Worm (Caenorhabditis elegans): Measurements from ENCODE around the gene C23H5.12.
A peak's percentile ranks its signal among the peaks of the same experiment; 100 is the strongest.

Gene C23H5.12

DNA sequence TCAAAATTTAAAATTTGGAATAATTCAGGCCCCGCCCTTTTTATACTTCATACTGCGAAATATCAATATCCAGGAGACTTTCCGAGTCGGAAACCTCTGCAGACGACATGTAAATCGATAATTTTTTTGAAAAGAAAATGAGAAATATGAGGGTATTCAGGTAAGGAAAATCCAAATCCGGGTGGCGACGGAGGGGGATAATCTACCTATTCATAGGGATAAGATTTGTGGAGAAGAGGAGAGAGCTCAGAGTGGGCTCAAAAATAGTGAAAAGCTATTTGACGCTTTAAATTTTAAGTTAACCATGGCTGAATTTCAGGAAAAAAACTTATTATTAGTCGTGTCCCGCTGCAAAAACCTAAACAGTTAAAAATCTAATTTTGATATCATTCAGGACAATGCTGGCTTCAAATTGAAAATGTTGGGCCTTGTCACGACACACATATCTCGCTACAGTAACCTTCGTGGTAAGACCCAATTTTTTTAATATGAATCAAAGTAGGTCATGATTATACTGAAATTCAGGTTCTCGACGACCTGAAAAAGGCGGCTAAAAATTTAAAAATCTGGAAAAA lies 21.9 kb upstream of the C23H5.12 start, which contains the start of gene che-6:
TSS of gene che-6 (minus strand) at position 109 of the 575 bp plus-strand sequence.
- TF ChIP-seq sma-9 (GFP tag; optimal IDR thresholded peaks at IDR 0.05) (no peak), sma-9 (tag; optimal IDR thresholded peaks at IDR 0.05) (no peak), nhr-12 (tag; optimal IDR thresholded peaks at IDR 0.05) (no peak), sem-4 (tag; optimal IDR thresholded peaks at IDR 0.05) (no peak), lsy-2 (tag; optimal IDR thresholded peaks at IDR 0.05) (peak in 1 of 2 experiments; percentile 3), dmd-4 (tag; optimal IDR thresholded peaks at IDR 0.05) (no peak), Y55F3AM.14 (GFP tag; optimal IDR thresholded peaks at IDR 0.05) (no peak), lin-39 (tag; optimal IDR thresholded peaks at IDR 0.05) (no peak), lin-13 (GFP tag; optimal IDR thresholded peaks at IDR 0.05) (peak; percentile 6), ZK546.5 (tag; optimal IDR thresholded peaks at IDR 0.05) (no peak), zag-1 (tag; optimal IDR thresholded peaks at IDR 0.05) (no peak), nhr-11 (tag; optimal IDR thresholded peaks at IDR 0.05) (no peak), mbf-1 (tag; optimal IDR thresholded peaks at IDR 0.05) (no peak), nhr-237 (tag; optimal IDR thresholded peaks at IDR 0.05) (no peak)

DNA sequence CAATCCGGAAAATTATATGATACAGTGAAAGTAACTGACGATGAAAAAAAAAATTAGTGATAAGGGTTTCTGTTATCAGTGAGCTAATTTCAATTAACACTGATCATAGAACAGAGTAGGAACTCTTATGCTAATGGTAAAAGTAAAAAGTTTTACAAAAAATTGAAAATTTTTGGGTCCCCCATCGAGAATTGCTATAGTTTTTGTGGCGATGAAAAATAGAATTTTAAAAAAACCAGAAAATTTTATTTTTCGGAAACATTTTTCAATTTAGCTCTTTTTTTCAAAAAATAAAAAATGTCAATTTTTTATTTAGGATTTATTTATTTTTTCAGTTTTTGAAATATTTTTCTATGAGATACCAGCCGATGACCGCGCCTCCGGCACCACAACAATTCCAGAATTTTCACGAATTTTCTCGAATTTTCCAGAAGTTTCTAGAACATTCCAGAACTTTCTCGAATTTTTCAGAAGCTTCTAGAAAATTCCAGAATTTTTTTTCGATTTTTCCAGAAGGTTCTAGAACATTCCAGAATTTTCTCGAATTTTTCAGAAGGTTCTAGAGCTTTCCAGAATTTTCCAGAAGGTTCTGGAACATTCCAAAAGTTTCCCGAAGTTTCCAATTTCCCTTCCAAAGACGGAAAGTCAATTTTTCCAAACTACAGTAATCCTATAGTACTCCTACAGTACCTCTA lies 19.8 kb upstream of the C23H5.12 start, which contains the start of gene C23H5.8:
TSS of gene C23H5.8 (minus strand) at position 51 of the 695 bp plus-strand sequence.
- TF ChIP-seq ztf-11 (tag; optimal IDR thresholded peaks at IDR 0.05): no peak
- TF ChIP-seq fos-1 (tag; optimal IDR thresholded peaks at IDR 0.05): peak; percentile 5

DNA sequence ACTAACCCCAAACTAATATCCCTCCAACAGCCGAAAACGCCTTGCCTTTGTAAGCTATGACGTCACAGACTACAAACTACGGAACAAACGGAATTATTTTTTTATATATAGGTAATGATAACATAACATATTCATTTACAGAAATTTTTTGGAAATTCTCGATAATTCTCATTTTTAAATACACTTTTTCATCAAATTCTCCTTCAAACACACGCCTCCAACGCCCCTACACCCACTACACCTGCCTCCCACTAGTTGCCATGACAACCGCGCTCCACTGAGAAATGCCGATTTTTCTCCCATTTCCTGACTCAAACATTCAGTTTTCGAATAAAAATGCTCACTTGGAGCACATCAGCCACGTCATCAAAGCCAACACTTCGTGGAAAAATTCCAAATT lies 18.9 kb upstream of the C23H5.12 start, which contains the start of gene xbx-4:
TSS of gene xbx-4 (plus strand) at position 301 of the 400 bp plus-strand sequence.
- TF ChIP-seq nhr-237 (tag; optimal IDR thresholded peaks at IDR 0.05): no peak
- no peak for TF ChIP-seq ceh-82 (tag; optimal IDR thresholded peaks at IDR 0.05)
- TF ChIP-seq ztf-1 (GFP tag; conservative IDR thresholded peaks at IDR 0.05): no peak
- TF ChIP-seq gmeb-1 (tag; optimal IDR thresholded peaks at IDR 0.05): no peak
- TF ChIP-seq zag-1 (tag; optimal IDR thresholded peaks at IDR 0.05): no peak
- TF ChIP-seq sma-9 (GFP tag; optimal IDR thresholded peaks at IDR 0.05): no peak
- TF ChIP-seq sma-9 (tag; optimal IDR thresholded peaks at IDR 0.05): no peak
- TF ChIP-seq egl-27 (tag; optimal IDR thresholded peaks at IDR 0.05): no peak

DNA sequence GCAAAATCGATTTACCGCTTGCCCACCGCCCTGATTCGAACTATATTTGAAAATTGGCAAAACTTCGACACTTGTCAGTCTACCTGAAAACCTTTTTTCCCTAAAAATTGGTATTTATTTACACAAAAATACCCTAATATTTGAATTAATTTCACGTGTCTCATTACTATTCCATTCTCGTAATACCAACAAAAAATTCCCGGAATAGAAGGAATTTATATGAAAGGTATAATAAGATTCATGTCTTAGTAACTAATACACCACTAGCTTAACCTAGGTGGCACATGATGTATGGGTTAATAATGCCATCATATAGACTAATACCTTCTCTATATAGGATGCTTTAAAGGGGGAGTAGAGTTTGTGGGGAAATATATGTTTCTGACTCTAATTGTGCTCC lies 16.0 kb upstream of the C23H5.12 start:
- no peak for TF ChIP-seq nhr-6 (tag; optimal IDR thresholded peaks at IDR 0.05)
- TF ChIP-seq mdl-1 (tag; optimal IDR thresholded peaks at IDR 0.05): no peak
- TF ChIP-seq elt-3 (tag; optimal IDR thresholded peaks at IDR 0.05): no peak
- TF ChIP-seq nhr-237 (tag; optimal IDR thresholded peaks at IDR 0.05): no peak
- no peak for TF ChIP-seq lin-39 (tag; optimal IDR thresholded peaks at IDR 0.05)
- TF ChIP-seq C34F6.9 (tag; optimal IDR thresholded peaks at IDR 0.05): no peak
- TF ChIP-seq Y55F3AM.14 (GFP tag; optimal IDR thresholded peaks at IDR 0.05): no peak
- no peak for TF ChIP-seq ztf-1 (GFP tag; conservative IDR thresholded peaks at IDR 0.05)
- TF ChIP-seq zag-1 (tag; optimal IDR thresholded peaks at IDR 0.05): no peak
- TF ChIP-seq aly-2 (tag; optimal IDR thresholded peaks at IDR 0.05): no peak
- TF ChIP-seq alr-1 (tag; optimal IDR thresholded peaks at IDR 0.05): no peak
- no peak for TF ChIP-seq R02D3.7 (tag; optimal IDR thresholded peaks at IDR 0.05)
- no peak for TF ChIP-seq crh-2 (tag; optimal IDR thresholded peaks at IDR 0.05)
- no peak for TF ChIP-seq blmp-1 (tag; optimal IDR thresholded peaks at IDR 0.05; ENCODE audit: insufficient read depth)
- TF ChIP-seq unc-55 (GFP tag; optimal IDR thresholded peaks at IDR 0.05): no peak
- no peak for TF ChIP-seq nhr-10 (tag; optimal IDR thresholded peaks at IDR 0.05)
- TF ChIP-seq skn-1 (tag; optimal IDR thresholded peaks at IDR 0.05): no peak
- no peak for TF ChIP-seq ceh-16 (tag; optimal IDR thresholded peaks at IDR 0.05)
- no peak for TF ChIP-seq lsy-2 (tag; optimal IDR thresholded peaks at IDR 0.05)
- no peak for TF ChIP-seq elt-1 (tag; optimal IDR thresholded peaks at IDR 0.05)

DNA sequence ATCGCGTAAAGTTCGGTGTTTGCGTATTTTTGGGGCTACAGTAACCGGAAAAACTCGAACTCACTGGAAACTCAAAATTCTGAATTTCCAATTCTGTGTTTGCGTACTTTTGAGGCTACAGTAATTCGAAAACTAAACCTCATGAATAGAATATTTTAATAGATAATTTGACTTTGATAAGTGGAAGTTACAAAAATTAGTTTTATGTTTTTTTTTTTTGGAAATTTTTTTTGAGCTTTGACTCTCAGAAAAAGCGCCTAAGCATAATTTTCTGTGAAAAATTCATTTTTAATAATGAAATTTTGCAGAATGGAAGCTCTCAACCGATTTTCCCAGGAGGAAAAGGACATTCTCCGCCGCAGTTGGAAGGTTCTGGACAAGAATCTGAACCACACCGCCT lies 10.8 kb upstream of the C23H5.12 start, which contains the start of gene glb-7:
TSS of gene glb-7 (plus strand) at position 301 of the 400 bp plus-strand sequence.
- TF ChIP-seq lin-11 (tag; optimal IDR thresholded peaks at IDR 0.05) (no peak), ama-1 (optimal IDR thresholded peaks at IDR 0.05) (no peak)
